Fruit fly (Drosophila melanogaster) whole organism, embryonic: ENCODE results near the gene CG8630.

Source experiments
- Ada2b ChIP-seq: fragments of 200-800 bp; sonication (Bioruptor generic); IDR thresholded peaks from 2 replicates; pipeline ENCODE4 v1.3.6; 2022; ENCODE audit warnings: missing biosample characterization, missing genetic modification characterization
- CG10267 ChIP-seq: fragments of 200-800 bp; sonication (Bioruptor generic); optimal IDR thresholded peaks from 2 replicates; lab custom pipeline; 2018; ENCODE audit warnings: missing biosample characterization, mild to moderate bottlenecking, missing genetic modification characterization, moderate library complexity
- CG12236 ChIP-seq: fragments of 200-800 bp; sonication (Bioruptor generic); optimal IDR thresholded peaks from 2 replicates; lab custom pipeline; 2016; ENCODE audit warnings: missing biosample characterization, missing genetic modification characterization
- CG14667 ChIP-seq: fragments of 200-800 bp; sonication (Bioruptor generic); IDR thresholded peaks from 2 replicates; pipeline ENCODE4 v1.3.6; 2022; ENCODE audit warnings: missing biosample characterization, missing genetic modification characterization
- CG17385 ChIP-seq: fragments of 200-800 bp; sonication (Bioruptor generic); optimal IDR thresholded peaks from 3 replicates; lab custom pipeline; 2018; ENCODE audit warnings: missing biosample characterization, mild to moderate bottlenecking, missing genetic modification characterization
- CG17802 ChIP-seq: fragments of 200-800 bp; sonication (Bioruptor generic); optimal IDR thresholded peaks from 2 replicates; lab custom pipeline; 2018; ENCODE audit warnings: missing biosample characterization, mild to moderate bottlenecking, missing genetic modification characterization, moderate library complexity
- CG31224 ChIP-seq: fragments of 200-800 bp; sonication (Bioruptor generic); IDR thresholded peaks from 2 replicates; pipeline ENCODE4 v1.3.6; 2022; ENCODE audit warnings: missing biosample characterization, missing genetic modification characterization
- CG31388 ChIP-seq: fragments of 200-800 bp; sonication (Bioruptor generic); optimal IDR thresholded peaks from 2 replicates; lab custom pipeline; 2016; ENCODE audit warnings: missing biosample characterization, missing genetic modification characterization
- CG3847 ChIP-seq: fragments of 200-800 bp; sonication (Bioruptor generic); IDR thresholded peaks from 2 replicates; pipeline ENCODE4 v1.3.6; 2022; ENCODE audit warnings: missing biosample characterization, missing genetic modification characterization
- CG4730 ChIP-seq: fragments of 200-800 bp; sonication (Bioruptor generic); IDR thresholded peaks from 2 replicates; pipeline ENCODE4 v1.3.6; 2022; ENCODE audit warnings: missing biosample characterization, missing genetic modification characterization
- CG4854 ChIP-seq: fragments of 200-800 bp; sonication (Bioruptor generic); optimal IDR thresholded peaks from 2 replicates; lab custom pipeline; 2016; ENCODE audit warnings: missing biosample characterization, missing genetic modification characterization, inconsistent platforms
- CG5245 ChIP-seq: fragments of 200-800 bp; sonication (Bioruptor generic); optimal IDR thresholded peaks from 3 replicates; lab custom pipeline; 2016; ENCODE audit warnings: missing biosample characterization, missing genetic modification characterization
- CG5953 ChIP-seq: fragments of 200-800 bp; sonication (Bioruptor generic); IDR thresholded peaks from 2 replicates; pipeline ENCODE4 v1.3.6; 2022; ENCODE audit warnings: missing biosample characterization, missing genetic modification characterization
- CG6175 ChIP-seq: fragments of 200-800 bp; sonication (Bioruptor generic); IDR thresholded peaks from 3 replicates; pipeline ENCODE4 v1.3.6; 2022; ENCODE audit warnings: missing biosample characterization, missing genetic modification characterization
- CG6689 ChIP-seq: fragments of 200-800 bp; sonication (Bioruptor generic); IDR thresholded peaks from 2 replicates; pipeline ENCODE4 v1.3.6; 2022; ENCODE audit warnings: missing biosample characterization, missing genetic modification characterization
- CG6854 ChIP-seq: fragments of 200-800 bp; sonication (Bioruptor generic); optimal IDR thresholded peaks from 3 replicates; lab custom pipeline; 2017; ENCODE audit warnings: missing biosample characterization, mild to moderate bottlenecking, missing genetic modification characterization
- CG7357 ChIP-seq: fragments of 200-800 bp; sonication (Bioruptor generic); IDR thresholded peaks from 3 replicates; pipeline ENCODE4 v1.3.6; 2022; ENCODE audit warnings: missing biosample characterization, missing genetic modification characterization
- CG7786 ChIP-seq: fragments of 200-800 bp; sonication (Bioruptor generic); optimal IDR thresholded peaks from 2 replicates; lab custom pipeline; 2016; ENCODE audit warnings: missing biosample characterization, missing genetic modification characterization
- Camta ChIP-seq: fragments of 200-800 bp; sonication (Bioruptor generic); optimal IDR thresholded peaks from 2 replicates; lab custom pipeline; 2016; ENCODE audit warnings: missing biosample characterization, missing genetic modification characterization
- Dfd ChIP-seq, 2 experiments: fragments of >200 bp; optimal IDR thresholded peaks; 2 replicates each; lab custom pipeline; 2017; ENCODE audit warnings: missing biosample characterization in 2 of 2, missing genetic modification characterization in 2 of 2
- Med ChIP-seq: fragments of 200-800 bp; sonication (Bioruptor generic); peaks from one replicate; lab custom pipeline; 2016; ENCODE audit warnings: missing biosample characterization, missing genetic modification characterization, mild to moderate bottlenecking, inconsistent platforms, moderate library complexity
- Oaz ChIP-seq: fragments of 200-800 bp; sonication (Bioruptor generic); IDR thresholded peaks from 2 replicates; pipeline ENCODE4 v1.3.6; 2022; ENCODE audit warnings: missing biosample characterization, missing genetic modification characterization
- Ravus ChIP-seq: fragments of 200-800 bp; sonication (Bioruptor generic); IDR thresholded peaks from 2 replicates; pipeline ENCODE4 v1.3.6; 2022; ENCODE audit warnings: missing biosample characterization, missing genetic modification characterization
- Rfx ChIP-seq: fragments of 200-800 bp; sonication (Bioruptor generic); IDR thresholded peaks from 2 replicates; pipeline ENCODE4 v1.3.6; 2022; ENCODE audit warnings: missing biosample characterization, missing genetic modification characterization
- Ssrp ChIP-seq: fragments of 200-800 bp; sonication (Bioruptor generic); optimal IDR thresholded peaks from 2 replicates; lab custom pipeline; 2018; ENCODE audit warnings: missing biosample characterization, mild to moderate bottlenecking, missing genetic modification characterization, moderate library complexity
- Stat92E ChIP-seq, 3 experiments: fragments of >200 bp in 2 of 3; fragments of 200-800 bp in 1 of 3; sonication (Bioruptor generic) in 1 of 3; optimal IDR thresholded peaks; 2 replicates each; lab custom pipeline; 2017 to 2019; ENCODE audit warnings: missing biosample characterization in 3 of 3, missing genetic modification characterization in 3 of 3, mild to moderate bottlenecking in 1 of 3, moderate library complexity in 1 of 3
- az2 ChIP-seq: fragments of 200-800 bp; sonication (Bioruptor generic); optimal IDR thresholded peaks from 3 replicates; lab custom pipeline; 2016; ENCODE audit warnings: missing biosample characterization, missing genetic modification characterization
- bab2 ChIP-seq: fragments of 200-800 bp; sonication (Bioruptor generic); optimal IDR thresholded peaks from 2 replicates; lab custom pipeline; 2016; ENCODE audit warnings: missing biosample characterization, missing genetic modification characterization
- bsh ChIP-seq, 2 experiments: fragments of 200-800 bp; sonication (Bioruptor generic); optimal IDR thresholded peaks; 2 replicates each; lab custom pipeline; 2017 to 2018; ENCODE audit warnings: mild to moderate bottlenecking in 2 of 2, missing biosample characterization in 2 of 2, missing genetic modification characterization in 2 of 2, moderate library complexity in 1 of 2
- btn ChIP-seq: fragments of 200-800 bp; sonication (Bioruptor generic); optimal IDR thresholded peaks from 2 replicates; lab custom pipeline; 2016; ENCODE audit warnings: missing biosample characterization, missing genetic modification characterization
- fd102C ChIP-seq: fragments of 200-800 bp; sonication (Bioruptor generic); optimal IDR thresholded peaks from 2 replicates; lab custom pipeline; 2018; ENCODE audit warnings: missing biosample characterization, mild to moderate bottlenecking, missing genetic modification characterization, moderate library complexity
- grn ChIP-seq: fragments of 200-800 bp; sonication (Bioruptor generic); optimal IDR thresholded peaks from 3 replicates; lab custom pipeline; 2017; ENCODE audit warnings: missing biosample characterization, missing genetic modification characterization
- h ChIP-seq: fragments of >200 bp; optimal IDR thresholded peaks from 2 replicates; lab custom pipeline; 2017
- ham ChIP-seq: fragments of 200-800 bp; sonication (Bioruptor generic); IDR thresholded peaks from 2 replicates; pipeline ENCODE4 v1.3.6; 2022; ENCODE audit warnings: missing biosample characterization, missing genetic modification characterization
- hbn ChIP-seq: fragments of 200-800 bp; sonication (Bioruptor generic); IDR thresholded peaks from 2 replicates; pipeline ENCODE4 v1.3.6; 2022; ENCODE audit warnings: missing biosample characterization, missing genetic modification characterization; ENCODE audit not compliant: partially characterized antibody
- jigr1 ChIP-seq: fragments of 200-800 bp; sonication (Bioruptor generic); IDR thresholded peaks from 3 replicates; pipeline ENCODE4 v1.3.6; 2022; ENCODE audit warnings: missing biosample characterization, missing genetic modification characterization
- kah ChIP-seq: fragments of 200-800 bp; sonication (Bioruptor generic); optimal IDR thresholded peaks from 2 replicates; lab custom pipeline; 2018; ENCODE audit warnings: missing biosample characterization, mild to moderate bottlenecking, missing genetic modification characterization
- kni ChIP-seq: fragments of 200-800 bp; sonication (Bioruptor generic); optimal IDR thresholded peaks from 3 replicates; lab custom pipeline; 2017; ENCODE audit warnings: mild to moderate bottlenecking, missing biosample characterization, missing genetic modification reagents, missing genetic modification characterization
- onecut ChIP-seq: fragments of 200-800 bp; sonication (Bioruptor generic); IDR thresholded peaks from 2 replicates; pipeline ENCODE4 v1.3.6; 2022; ENCODE audit warnings: missing biosample characterization, missing genetic modification characterization
- pb ChIP-seq: fragments of 200-800 bp; sonication (Bioruptor generic); optimal IDR thresholded peaks from 3 replicates; lab custom pipeline; 2016; ENCODE audit warnings: missing biosample characterization, missing genetic modification characterization
- prd ChIP-seq, 3 experiments: fragments of >200 bp in 2 of 3; fragments of 200-800 bp in 1 of 3; sonication (Bioruptor generic) in 1 of 3; optimal IDR thresholded peaks in 2 of 3; IDR thresholded peaks in 1 of 3; 2 replicates in 2 of 3; 3 replicates in 1 of 3; pipeline versions ENCODE4 v1.3.6 to Lab custom; 2017 to 2022; ENCODE audit warnings: missing biosample characterization in 1 of 3, missing genetic modification characterization in 1 of 3
- pros ChIP-seq: fragments of 200-800 bp; sonication (Bioruptor generic); optimal IDR thresholded peaks from 3 replicates; lab custom pipeline; 2019; ENCODE audit warnings: missing biosample characterization, mild to moderate bottlenecking, missing genetic modification characterization, moderate library complexity
- pzg ChIP-seq: fragments of 200-800 bp; sonication (Bioruptor generic); optimal IDR thresholded peaks from 3 replicates; lab custom pipeline; 2018; ENCODE audit warnings: missing biosample characterization, mild to moderate bottlenecking, missing genetic modification characterization, moderate library complexity
- ranshi ChIP-seq: fragments of 200-800 bp; sonication (Bioruptor generic); IDR thresholded peaks from 2 replicates; pipeline ENCODE4 v1.3.6; 2022; ENCODE audit warnings: missing biosample characterization, missing genetic modification characterization
- salm ChIP-seq: fragments of 200-800 bp; sonication (Bioruptor generic); optimal IDR thresholded peaks from 2 replicates; lab custom pipeline; 2018; ENCODE audit warnings: missing biosample characterization, mild to moderate bottlenecking, missing genetic modification characterization
- scrt ChIP-seq: fragments of 200-800 bp; sonication (Bioruptor generic); optimal IDR thresholded peaks from 2 replicates; lab custom pipeline; 2018; ENCODE audit warnings: missing biosample characterization, mild to moderate bottlenecking, missing genetic modification characterization, moderate library complexity
- sima ChIP-seq: fragments of 200-800 bp; sonication (Bioruptor generic); optimal IDR thresholded peaks from 2 replicates; lab custom pipeline; 2016; ENCODE audit warnings: missing biosample characterization, missing genetic modification characterization
- sna ChIP-seq: fragments of 200-800 bp; sonication (Bioruptor generic); IDR thresholded peaks from 2 replicates; pipeline ENCODE4 v1.3.6; 2022; ENCODE audit warnings: missing biosample characterization, missing genetic modification characterization; ENCODE audit not compliant: partially characterized antibody
- stc ChIP-seq: fragments of 200-800 bp; sonication (Bioruptor generic); IDR thresholded peaks from 2 replicates; pipeline ENCODE4 v1.3.6; 2022; ENCODE audit warnings: missing biosample characterization, missing genetic modification characterization
- tin ChIP-seq: fragments of 200-800 bp; sonication (Bioruptor generic); optimal IDR thresholded peaks from 3 replicates; lab custom pipeline; 2016; ENCODE audit warnings: missing biosample characterization, missing genetic modification characterization
- ttk ChIP-seq: fragments of 200-800 bp; sonication (Bioruptor generic); IDR thresholded peaks from 2 replicates; pipeline ENCODE4 v2.1.2; 2022; ENCODE audit warnings: missing biosample characterization, missing genetic modification characterization

CG8630 gene

dm6 chr3R:13261706-13262105, 17.8 kb upstream of the CG8630 start (continued):
- TF ChIP-seq az2 (no peak), Ada2b (no peak), Dfd (GFP tag; optimal IDR thresholded peaks at IDR 0.05; lab: Kevin White, UChicago) (no peak), CG14667 (GFP tag; lab: Robert Waterston, UW) (no peak), Ravus (no peak), h (lab: Kevin White, UChicago) (no peak), Rfx (no peak), Oaz (GFP tag; lab: Robert Waterston, UW) (no peak), pzg (GFP tag; lab: Kevin White, UChicago) (no peak), Med (GFP tag; lab: Kevin White, UChicago) (peak; percentile 1), CG17385 (GFP tag; lab: Kevin White, UChicago) (no peak), CG31388 (GFP tag; lab: Kevin White, UChicago) (no peak), sima (GFP tag; lab: Kevin White, UChicago) (no peak), kni (no peak), CG12236 (GFP tag; lab: Kevin White, UChicago) (no peak), CG31224 (GFP tag; lab: Robert Waterston, UW) (no peak), CG6175 (GFP tag; lab: Robert Waterston, UW) (peak; percentile 59; the same call in 1 of the 3 replicates), hbn (GFP tag; lab: Robert Waterston, UW) (no peak), onecut (GFP tag; lab: Robert Waterston, UW) (no peak), CG10267 (tag; lab: Kevin White, UChicago) (no peak), grn (GFP tag; lab: Kevin White, UChicago) (peak; percentile 72), jigr1 (GFP tag; lab: Robert Waterston, UW) (no peak), ttk (GFP tag; lab: Robert Waterston, UW) (no peak), pros (GFP tag; lab: Kevin White, UChicago) (peak; percentile 25), CG6689 (no peak), ham (no peak)

dm6 chr3R:13264061-13264661, 15.4 kb upstream of the CG8630 start, which contains the start of gene Ravus:
Ravus (minus strand) TSS chr3R:13264061.
- TF ChIP-seq CG4854 (peak; percentile 28), Ssrp (peak; percentile 40), CG5245 (GFP tag; lab: Kevin White, UChicago) (no peak), CG3847 (peak; percentile 67), CG7357 (peak; percentile 56; the same call in 2 of the 3 replicates), btn (GFP tag; lab: Kevin White, UChicago) (no peak), bsh (GFP tag; optimal IDR thresholded peaks at IDR 0.05; lab: Kevin White, UChicago) (peak in 1 of 2 experiments; percentile 27), tin (GFP tag; lab: Kevin White, UChicago) (peak; percentile 41), stc (GFP tag; lab: Robert Waterston, UW) (no peak), CG4730 (GFP tag; lab: Robert Waterston, UW) (no peak), kah (GFP tag; lab: Kevin White, UChicago) (no peak), CG17802 (tag; lab: Kevin White, UChicago) (peak; percentile 4), scrt (GFP tag; lab: Kevin White, UChicago) (peak; percentile 11), pb (GFP tag; lab: Kevin White, UChicago) (no peak), Stat92E (GFP tag; optimal IDR thresholded peaks at IDR 0.05; lab: Kevin White, UChicago) (peak in 1 of 3 experiments; percentile 26), bab2 (peak; percentile 44), CG5953 (GFP tag; lab: Robert Waterston, UW) (no peak), CG7786 (peak; percentile 7), Camta (GFP tag; lab: Kevin White, UChicago) (peak; percentile 42), salm (no peak), fd102C (GFP tag; lab: Kevin White, UChicago) (no peak), prd (optimal IDR thresholded peaks at IDR 0.05; lab: Kevin White, UChicago) (no peak), prd (GFP tag; IDR thresholded peaks at IDR 0.05; lab: Robert Waterston, UW) (peak; percentile 58; the same call in 2 of the 3 replicates), sna (GFP tag; lab: Robert Waterston, UW) (no peak), Oaz (GFP tag; lab: Robert Waterston, UW) (no peak), CG6854 (GFP tag; lab: Kevin White, UChicago) (no peak), ranshi (GFP tag; lab: Robert Waterston, UW) (peak; percentile 26; the same call in 1 of the 2 replicates), Ada2b (0 out of 2 replicates have a peak, but pooled peaks have one; percentile 5)
